Fruit fly (Drosophila melanogaster) whole organism, embryonic: Measurements from ENCODE around the gene Tsen2.

Experiments used
- Abd-B ChIP-seq: fragments of 200-800 bp; sonication (Bioruptor generic); optimal IDR thresholded peaks from 2 replicates; lab custom pipeline; 2018; ENCODE audit warnings: missing biosample characterization, mild to moderate bottlenecking, missing genetic modification characterization, moderate library complexity
- Aef1 ChIP-seq: fragments of 200-800 bp; sonication (Bioruptor generic); IDR thresholded peaks from 3 replicates; pipeline ENCODE4 v1.3.6; 2022; ENCODE audit warnings: missing biosample characterization, missing genetic modification characterization
- B-H1 ChIP-seq: fragments of 200-800 bp; sonication (Bioruptor generic); IDR thresholded peaks from 3 replicates; pipeline ENCODE4 v1.3.6; 2022; ENCODE audit warnings: missing biosample characterization, missing genetic modification characterization
- CG10431 ChIP-seq: fragments of 200-800 bp; sonication (Bioruptor generic); optimal IDR thresholded peaks from 3 replicates; lab custom pipeline; 2018; ENCODE audit warnings: missing biosample characterization, mild to moderate bottlenecking, missing genetic modification characterization
- CG14014 ChIP-seq: fragments of 200-800 bp; sonication (Bioruptor generic); IDR thresholded peaks from 2 replicates; pipeline ENCODE4 v1.3.6; 2022; ENCODE audit warnings: missing biosample characterization, missing genetic modification characterization
- CG14860 ChIP-seq: fragments of 200-800 bp; sonication (Bioruptor generic); IDR thresholded peaks from 3 replicates; pipeline ENCODE4 v1.3.6; 2022; ENCODE audit warnings: missing biosample characterization, missing genetic modification characterization; ENCODE audit not compliant: partially characterized antibody
- CG18619 ChIP-seq: fragments of 200-800 bp; sonication (Bioruptor generic); optimal IDR thresholded peaks from 3 replicates; lab custom pipeline; 2017; ENCODE audit warnings: missing biosample characterization, mild to moderate bottlenecking, missing genetic modification characterization
- CG34224 ChIP-seq: fragments of 200-800 bp; sonication (Bioruptor generic); IDR thresholded peaks from 3 replicates; pipeline ENCODE4 v1.3.6; 2022; ENCODE audit warnings: missing biosample characterization, missing genetic modification characterization; ENCODE audit not compliant: partially characterized antibody
- CG4820 ChIP-seq: fragments of 200-800 bp; sonication (Bioruptor generic); optimal IDR thresholded peaks from 3 replicates; lab custom pipeline; 2016; ENCODE audit warnings: missing biosample characterization, missing genetic modification characterization
- CG7987 ChIP-seq: fragments of 200-800 bp; sonication (Bioruptor generic); optimal IDR thresholded peaks from 2 replicates; lab custom pipeline; 2018; ENCODE audit warnings: missing biosample characterization, mild to moderate bottlenecking, missing genetic modification characterization, moderate library complexity
- CG8089 ChIP-seq: fragments of 200-800 bp; sonication (Bioruptor generic); optimal IDR thresholded peaks from 3 replicates; lab custom pipeline; 2016; ENCODE audit warnings: missing biosample characterization, missing genetic modification characterization
- CG8924 ChIP-seq: fragments of 200-800 bp; optimal IDR thresholded peaks from 3 replicates; lab custom pipeline; 2019; ENCODE audit warnings: missing biosample characterization, mild to moderate bottlenecking, missing genetic modification characterization, moderate library complexity
- CG9876 ChIP-seq: fragments of 200-800 bp; sonication (Bioruptor generic); optimal IDR thresholded peaks from 2 replicates; lab custom pipeline; 2016; ENCODE audit warnings: missing biosample characterization, missing genetic modification characterization
- D19A ChIP-seq: fragments of 200-800 bp; optimal IDR thresholded peaks from 3 replicates; lab custom pipeline; 2019; ENCODE audit warnings: missing biosample characterization, mild to moderate bottlenecking, missing genetic modification characterization, moderate library complexity
- Doc2 ChIP-seq: fragments of 200-800 bp; sonication (Bioruptor generic); IDR thresholded peaks from 2 replicates; pipeline ENCODE4 v1.3.6; 2022; ENCODE audit warnings: missing biosample characterization, missing genetic modification characterization
- HLH3B ChIP-seq: fragments of 200-800 bp; sonication (Bioruptor generic); IDR thresholded peaks from 2 replicates; pipeline ENCODE4 v1.3.6; 2022; ENCODE audit warnings: missing biosample characterization, missing genetic modification characterization
- HLH4C ChIP-seq: fragments of 200-800 bp; sonication (Bioruptor generic); IDR thresholded peaks from 3 replicates; pipeline ENCODE4 v1.3.6; 2022; ENCODE audit warnings: missing biosample characterization, missing genetic modification characterization; ENCODE audit not compliant: partially characterized antibody
- Hand ChIP-seq: fragments of 200-800 bp; sonication (Bioruptor generic); optimal IDR thresholded peaks from 2 replicates; lab custom pipeline; 2017; ENCODE audit warnings: mild to moderate bottlenecking, missing biosample characterization, missing genetic modification reagents, missing genetic modification characterization
- Hey ChIP-seq: fragments of 200-800 bp; sonication (Bioruptor generic); optimal IDR thresholded peaks from 3 replicates; lab custom pipeline; 2018; ENCODE audit warnings: missing biosample characterization, mild to moderate bottlenecking, missing genetic modification characterization
- Hr39 ChIP-seq: fragments of >200 bp; optimal IDR thresholded peaks from 2 replicates; lab custom pipeline; 2017
- Kr ChIP-seq: fragments of 200-800 bp; sonication (Bioruptor generic); optimal IDR thresholded peaks from 2 replicates; lab custom pipeline; 2017; ENCODE audit warnings: missing biosample characterization, mild to moderate bottlenecking, missing genetic modification characterization
- MBD-R2 ChIP-seq: fragments of 200-800 bp; sonication (Bioruptor generic); IDR thresholded peaks from 2 replicates; pipeline ENCODE4 v1.3.6; 2022; ENCODE audit warnings: missing biosample characterization, missing genetic modification characterization
- Meics ChIP-seq: fragments of 200-800 bp; sonication (Bioruptor generic); optimal IDR thresholded peaks from 2 replicates; lab custom pipeline; 2017; ENCODE audit warnings: missing biosample characterization, mild to moderate bottlenecking, missing genetic modification characterization
- NK7.1 ChIP-seq: fragments of 200-800 bp; sonication (Bioruptor generic); optimal IDR thresholded peaks from 3 replicates; lab custom pipeline; 2016; ENCODE audit warnings: missing biosample characterization, missing genetic modification characterization
- Oaz ChIP-seq: fragments of 200-800 bp; sonication (Bioruptor generic); IDR thresholded peaks from 2 replicates; pipeline ENCODE4 v1.3.6; 2022; ENCODE audit warnings: missing biosample characterization, missing genetic modification characterization
- Oli ChIP-seq: fragments of 200-800 bp; sonication (Bioruptor generic); optimal IDR thresholded peaks from 2 replicates; lab custom pipeline; 2018; ENCODE audit warnings: missing biosample characterization, mild to moderate bottlenecking, missing genetic modification characterization, moderate library complexity
- Sox102F ChIP-seq: fragments of 200-800 bp; sonication (Bioruptor generic); optimal IDR thresholded peaks from 2 replicates; lab custom pipeline; 2018; ENCODE audit warnings: missing biosample characterization, mild to moderate bottlenecking, missing genetic modification characterization, moderate library complexity
- Ssrp ChIP-seq: fragments of 200-800 bp; sonication (Bioruptor generic); optimal IDR thresholded peaks from 2 replicates; lab custom pipeline; 2018; ENCODE audit warnings: missing biosample characterization, mild to moderate bottlenecking, missing genetic modification characterization, moderate library complexity
- Trl ChIP-seq, 3 experiments: fragments of >200 bp in 2 of 3; fragments of 200-800 bp in 1 of 3; sonication (Bioruptor generic) in 1 of 3; optimal IDR thresholded peaks; 2 replicates in 1 of 3; 3 replicates in 2 of 3; lab custom pipeline; 2016 to 2017; ENCODE audit warnings: missing biosample characterization in 1 of 3, missing genetic modification characterization in 1 of 3
- bigmax ChIP-seq: fragments of 200-800 bp; sonication (Bioruptor generic); optimal IDR thresholded peaks from 2 replicates; lab custom pipeline; 2018; ENCODE audit warnings: missing biosample characterization, mild to moderate bottlenecking, missing genetic modification characterization
- br ChIP-seq: fragments of >200 bp; optimal IDR thresholded peaks from 2 replicates; lab custom pipeline; 2017
- cato ChIP-seq: fragments of 200-800 bp; sonication (Bioruptor generic); optimal IDR thresholded peaks from 2 replicates; lab custom pipeline; 2016; ENCODE audit warnings: missing biosample characterization, missing genetic modification characterization, borderline replicate concordance
- caup ChIP-seq: fragments of 200-800 bp; sonication (Bioruptor generic); optimal IDR thresholded peaks from 3 replicates; lab custom pipeline; 2017; ENCODE audit warnings: missing biosample characterization, mild to moderate bottlenecking, missing genetic modification characterization, moderate library complexity; ENCODE audit not compliant: severe bottlenecking
- hb ChIP-seq: fragments of 200-800 bp; sonication (Bioruptor generic); IDR thresholded peaks from 3 replicates; pipeline ENCODE4 v1.3.6; 2022; ENCODE audit warnings: missing biosample characterization, missing genetic modification characterization; ENCODE audit not compliant: partially characterized antibody
- hkb ChIP-seq, 2 experiments: fragments of 200-800 bp in 1 of 2; fragments of >200 bp in 1 of 2; sonication (Bioruptor generic) in 1 of 2; IDR thresholded peaks in 1 of 2; optimal IDR thresholded peaks in 1 of 2; 2 replicates each; pipeline versions ENCODE4 v1.3.6 to Lab custom; 2017 to 2022; ENCODE audit warnings: missing biosample characterization in 1 of 2, missing genetic modification characterization in 1 of 2
- jing ChIP-seq: fragments of 200-800 bp; sonication (Bioruptor generic); optimal IDR thresholded peaks from 2 replicates; lab custom pipeline; 2018; ENCODE audit warnings: missing biosample characterization, mild to moderate bottlenecking, missing genetic modification characterization
- lola ChIP-seq, 3 experiments: fragments of >200 bp in 2 of 3; fragments of 200-800 bp in 1 of 3; sonication (Bioruptor generic) in 1 of 3; optimal IDR thresholded peaks; 2 replicates each; lab custom pipeline; 2017 to 2019; ENCODE audit warnings: missing biosample characterization in 3 of 3, missing genetic modification characterization in 3 of 3, mild to moderate bottlenecking in 1 of 3, moderate library complexity in 1 of 3
- mirr ChIP-seq: fragments of 200-800 bp; sonication (Bioruptor generic); optimal IDR thresholded peaks from 3 replicates; lab custom pipeline; 2018; ENCODE audit warnings: missing biosample characterization, mild to moderate bottlenecking, missing genetic modification characterization
- nerfin-1 ChIP-seq: fragments of 200-800 bp; sonication (Bioruptor generic); optimal IDR thresholded peaks from 3 replicates; lab custom pipeline; 2019; ENCODE audit warnings: missing biosample characterization, mild to moderate bottlenecking, missing genetic modification characterization, moderate library complexity
- nerfin-2 ChIP-seq: fragments of 200-800 bp; sonication (Bioruptor generic); IDR thresholded peaks from 2 replicates; pipeline ENCODE4 v1.3.6; 2022; ENCODE audit warnings: missing biosample characterization, missing genetic modification characterization; ENCODE audit not compliant: partially characterized antibody
- shn ChIP-seq: fragments of 200-800 bp; sonication (Bioruptor generic); optimal IDR thresholded peaks from 3 replicates; lab custom pipeline; 2016; ENCODE audit warnings: missing biosample characterization, missing genetic modification characterization
- sna ChIP-seq: fragments of 200-800 bp; sonication (Bioruptor generic); IDR thresholded peaks from 2 replicates; pipeline ENCODE4 v1.3.6; 2022; ENCODE audit warnings: missing biosample characterization, missing genetic modification characterization; ENCODE audit not compliant: partially characterized antibody
- trh ChIP-seq: fragments of 200-800 bp; sonication (Bioruptor generic); optimal IDR thresholded peaks from 2 replicates; lab custom pipeline; 2016; ENCODE audit warnings: missing biosample characterization, missing genetic modification characterization
- twi ChIP-seq: fragments of 200-800 bp; optimal IDR thresholded peaks from 2 replicates; lab custom pipeline; 2019; ENCODE audit warnings: missing biosample characterization, mild to moderate bottlenecking, missing genetic modification characterization, moderate library complexity
- wdn ChIP-seq: fragments of 200-800 bp; sonication (Bioruptor generic); IDR thresholded peaks from 2 replicates; pipeline ENCODE4 v1.3.6; 2022; ENCODE audit warnings: missing biosample characterization, missing genetic modification characterization
- zfh2 ChIP-seq: fragments of 200-800 bp; sonication (Bioruptor generic); optimal IDR thresholded peaks from 2 replicates; lab custom pipeline; 2016; ENCODE audit warnings: missing biosample characterization, missing genetic modification characterization

The Tsen2 gene

dm6 chr2L:16706882-16707775 is 22.4 kb upstream of the Tsen2 start (continued):
- TF ChIP-seq hb (GFP tag; lab: Robert Waterston, UW) (no peak), HLH4C (GFP tag; lab: Robert Waterston, UW) (no peak), MBD-R2 (GFP tag; lab: Robert Waterston, UW) (peak; percentile 29; the same call in 1 of the 2 replicates), Ssrp (tag; lab: Kevin White, UChicago) (peak; percentile 3), Hand (GFP tag; lab: Kevin White, UChicago) (no peak)

dm6 chr2L:16709693-16710092 is 19.9 kb upstream of the Tsen2 start:
- TF ChIP-seq mirr (GFP tag; lab: Kevin White, UChicago) (no peak), Hr39 (no peak), CG14014 (GFP tag; lab: Robert Waterston, UW) (peak; percentile 88), lola (GFP tag; optimal IDR thresholded peaks at IDR 0.05; lab: Kevin White, UChicago) (peak in 1 of 3 experiments; percentile 57), Sox102F (GFP tag; lab: Kevin White, UChicago) (peak; percentile 82), hkb (optimal IDR thresholded peaks at IDR 0.05; lab: Kevin White, UChicago) (no peak), hkb (GFP tag; IDR thresholded peaks at IDR 0.05; lab: Robert Waterston, UW) (peak; percentile 88), br (lab: Kevin White, UChicago) (no peak), caup (GFP tag; lab: Kevin White, UChicago) (peak; percentile 57), shn (no peak), Doc2 (GFP tag; lab: Robert Waterston, UW) (no peak), CG7987 (no peak), CG18619 (GFP tag; lab: Kevin White, UChicago) (peak; percentile 49), bigmax (GFP tag; lab: Kevin White, UChicago) (no peak), Aef1 (GFP tag; lab: Robert Waterston, UW) (peak; percentile 79), jing (GFP tag; lab: Kevin White, UChicago) (peak; percentile 54), CG9876 (GFP tag; lab: Kevin White, UChicago) (no peak), CG14860 (GFP tag; lab: Robert Waterston, UW) (no peak), B-H1 (GFP tag; lab: Robert Waterston, UW) (no peak), zfh2 (GFP tag; lab: Kevin White, UChicago) (no peak), Oaz (GFP tag; lab: Robert Waterston, UW) (peak; percentile 66), CG10431 (no peak), Oli (tag; lab: Kevin White, UChicago) (peak; percentile 79), CG8089 (GFP tag; lab: Kevin White, UChicago) (no peak), Hey (tag; lab: Kevin White, UChicago) (no peak), HLH3B (GFP tag; lab: Robert Waterston, UW) (peak; percentile 85), trh (GFP tag; lab: Kevin White, UChicago) (peak; percentile 9), NK7.1 (GFP tag; lab: Kevin White, UChicago) (no peak), cato (GFP tag; lab: Kevin White, UChicago) (peak; percentile 30), wdn (GFP tag; lab: Robert Waterston, UW) (peak; percentile 31; the same call in 1 of the 2 replicates), D19A (tag; lab: Kevin White, UChicago) (peak; percentile 66), Kr (no peak), Trl (optimal IDR thresholded peaks at IDR 0.05; lab: Kevin White, UChicago) (no peak), Trl (GFP tag; optimal IDR thresholded peaks at IDR 0.05; lab: Kevin White, UChicago) (no peak), nerfin-1 (tag; lab: Kevin White, UChicago) (no peak), CG4820 (peak; percentile 55), sna (GFP tag; lab: Robert Waterston, UW) (no peak), Abd-B (peak; percentile 65), nerfin-2 (GFP tag; lab: Robert Waterston, UW) (no peak), CG8924 (tag; lab: Kevin White, UChicago) (peak; percentile 82), Meics (GFP tag; lab: Kevin White, UChicago) (no peak), twi (peak; percentile 0), CG34224 (GFP tag; lab: Robert Waterston, UW) (no peak)
